Worm (Caenorhabditis elegans) whole organism, mixed stage, embryonic: ENCODE results near the gene K07C11.8.
A peak's percentile ranks its signal among the peaks of the same experiment; 100 is the strongest.

Source experiments
- M03D4.4 ChIP-seq: sonication (generic microtip); optimal IDR thresholded peaks from 2 replicates; lab custom pipeline; 2017; ENCODE audit warnings: mild to moderate bottlenecking, missing genetic modification characterization, missing compliant biosample characterization
- bed-3 ChIP-seq: fragments of 200-800 bp; sonication (Bioruptor generic); optimal IDR thresholded peaks from 3 replicates; lab custom pipeline; 2018; ENCODE audit warnings: mild to moderate bottlenecking, missing genetic modification characterization, moderate library complexity, missing compliant biosample characterization
- blmp-1 ChIP-seq: fragments of 150-350 bp; optimal IDR thresholded peaks from 2 replicates; lab custom pipeline; 2014; ENCODE audit warnings: missing biosample characterization, missing genetic modification characterization
- ceh-39 ChIP-seq: fragments of 150-350 bp; optimal IDR thresholded peaks from 2 replicates; lab custom pipeline; 2014; ENCODE audit warnings: missing biosample characterization, missing genetic modification characterization
- ceh-43 ChIP-seq: fragments of 200-800 bp; sonication (Bioruptor generic); optimal IDR thresholded peaks from 2 replicates; lab custom pipeline; 2018; ENCODE audit warnings: mild to moderate bottlenecking, missing genetic modification characterization, moderate library complexity, missing compliant biosample characterization
- ceh-83 ChIP-seq: fragments of 200-800 bp; sonication (Bioruptor generic); optimal IDR thresholded peaks from 2 replicates; lab custom pipeline; 2018; ENCODE audit warnings: mild to moderate bottlenecking, missing genetic modification characterization, missing compliant biosample characterization
- ces-1 ChIP-seq: fragments of 150-350 bp; optimal IDR thresholded peaks from 2 replicates; lab custom pipeline; 2014; ENCODE audit warnings: missing biosample characterization, missing genetic modification reagents, missing genetic modification characterization
- cnd-1 ChIP-seq: fragments of 200-800 bp; sonication (Bioruptor generic); optimal IDR thresholded peaks from 2 replicates; lab custom pipeline; 2018; ENCODE audit warnings: mild to moderate bottlenecking, missing genetic modification characterization, missing compliant biosample characterization
- drap-1 ChIP-seq: fragments of 200-800 bp; sonication (Bioruptor generic); optimal IDR thresholded peaks from 3 replicates; lab custom pipeline; 2018; ENCODE audit warnings: mild to moderate bottlenecking, missing genetic modification characterization, missing compliant biosample characterization
- elt-1 ChIP-seq: sonication (generic microtip); optimal IDR thresholded peaks from 2 replicates; lab custom pipeline; 2017; ENCODE audit warnings: missing genetic modification characterization, mild to moderate bottlenecking, missing compliant biosample characterization, antibody characterized with exemption, moderate library complexity, borderline replicate concordance; ENCODE audit not compliant: insufficient read depth
- elt-3 ChIP-seq: fragments of 150-350 bp; optimal IDR thresholded peaks from 2 replicates; lab custom pipeline; 2014; ENCODE audit warnings: missing biosample characterization, missing genetic modification characterization
- flh-1 ChIP-seq: fragments of 200-800 bp; sonication (Bioruptor generic); optimal IDR thresholded peaks from 2 replicates; lab custom pipeline; 2018; ENCODE audit warnings: mild to moderate bottlenecking, missing genetic modification characterization, moderate library complexity, missing compliant biosample characterization
- ham-2 ChIP-seq: fragments of 200-800 bp; sonication (Bioruptor generic); optimal IDR thresholded peaks from 2 replicates; lab custom pipeline; 2018; ENCODE audit warnings: mild to moderate bottlenecking, missing genetic modification characterization, missing compliant biosample characterization
- hlh-1 ChIP-seq: fragments of 150-350 bp; optimal IDR thresholded peaks from 2 replicates; lab custom pipeline; 2014; ENCODE audit warnings: missing biosample characterization, missing genetic modification reagents, missing genetic modification characterization
- lin-13 ChIP-seq: fragments of 150-350 bp; optimal IDR thresholded peaks from 2 replicates; lab custom pipeline; 2014; ENCODE audit warnings: missing biosample characterization, missing genetic modification characterization
- lsy-2 ChIP-seq: fragments of 150-350 bp; optimal IDR thresholded peaks from 2 replicates; lab custom pipeline; 2014; ENCODE audit warnings: missing biosample characterization, missing genetic modification characterization
- mls-2 ChIP-seq: sonication (generic microtip); optimal IDR thresholded peaks from 2 replicates; lab custom pipeline; 2016; ENCODE audit warnings: mild to moderate bottlenecking, missing genetic modification characterization, moderate library complexity, missing compliant biosample characterization
- nhr-12 ChIP-seq: fragments of 150-350 bp; optimal IDR thresholded peaks from 2 replicates; lab custom pipeline; 2014; ENCODE audit warnings: missing biosample characterization, missing genetic modification characterization
- nhr-2 ChIP-seq: fragments of 150-350 bp; optimal IDR thresholded peaks from 2 replicates; lab custom pipeline; 2014; ENCODE audit warnings: missing biosample characterization, missing genetic modification characterization
- nhr-237 ChIP-seq: fragments of 150-350 bp; optimal IDR thresholded peaks from 2 replicates; lab custom pipeline; 2014; ENCODE audit warnings: missing biosample characterization, missing genetic modification characterization
- nhr-28 ChIP-seq: fragments of 150-350 bp; optimal IDR thresholded peaks from 2 replicates; lab custom pipeline; 2014; ENCODE audit warnings: missing biosample characterization, missing genetic modification characterization
- nhr-76 ChIP-seq: sonication (generic microtip); optimal IDR thresholded peaks from 2 replicates; lab custom pipeline; 2017; ENCODE audit warnings: missing biosample characterization, missing genetic modification characterization
- pha-4 ChIP-seq: fragments of 150-350 bp; optimal IDR thresholded peaks from 2 replicates; lab custom pipeline; 2018; ENCODE audit warnings: missing biosample characterization, missing genetic modification reagents, missing genetic modification characterization
- sem-2 ChIP-seq: fragments of 200-800 bp; sonication (Bioruptor generic); optimal IDR thresholded peaks from 2 replicates; lab custom pipeline; 2018; ENCODE audit warnings: mild to moderate bottlenecking, missing genetic modification characterization, missing compliant biosample characterization
- sptf-1 ChIP-seq: sonication (generic microtip); optimal IDR thresholded peaks from 2 replicates; lab custom pipeline; 2017; ENCODE audit warnings: mild to moderate bottlenecking, missing genetic modification characterization, moderate library complexity, missing compliant biosample characterization
- tbx-8 ChIP-seq: fragments of 200-800 bp; sonication (Bioruptor generic); optimal IDR thresholded peaks from 2 replicates; lab custom pipeline; 2018; ENCODE audit warnings: mild to moderate bottlenecking, missing genetic modification characterization, moderate library complexity, missing compliant biosample characterization
- unc-120 ChIP-seq: sonication (generic microtip); optimal IDR thresholded peaks from 2 replicates; lab custom pipeline; 2017; ENCODE audit warnings: missing genetic modification characterization, missing compliant biosample characterization; ENCODE audit not compliant: poor library complexity, severe bottlenecking
- unc-39 ChIP-seq: fragments of 150-350 bp; optimal IDR thresholded peaks from 2 replicates; lab custom pipeline; 2014; ENCODE audit warnings: missing biosample characterization, missing genetic modification characterization
- unc-62 ChIP-seq: fragments of 150-350 bp; optimal IDR thresholded peaks from 2 replicates; lab custom pipeline; 2014; ENCODE audit warnings: missing biosample characterization, missing genetic modification reagents, missing genetic modification characterization
- ztf-11 ChIP-seq: fragments of 150-350 bp; optimal IDR thresholded peaks from 2 replicates; lab custom pipeline; 2014; ENCODE audit warnings: missing biosample characterization, missing genetic modification characterization

Gene K07C11.8

ce11 chrV:8183384-8183783, 34.3 kb downstream of the K07C11.8 start, which contains the start of gene srp-8:
Gene srp-8, plus strand, starts transcription at chrV:8183684.
- no peak for TF ChIP-seq nhr-12 (tag; lab: Kevin White, UChicago)
- no peak for TF ChIP-seq ceh-83 (GFP tag; lab: Kevin White, UChicago)
- no peak for TF ChIP-seq elt-3 (tag; lab: Kevin White, UChicago)
- TF ChIP-seq ham-2 (GFP tag; lab: Kevin White, UChicago) = no peak
- TF ChIP-seq cnd-1 (tag; lab: Kevin White, UChicago) = no peak
- TF ChIP-seq ces-1 (GFP tag; lab: Kevin White, UChicago) = no peak
- TF ChIP-seq hlh-1 = no peak
- TF ChIP-seq unc-39 (tag; lab: Kevin White, UChicago) = no peak
- no peak for TF ChIP-seq nhr-76 (tag; lab: Kevin White, UChicago)
- no peak for TF ChIP-seq lin-13 (tag; lab: Kevin White, UChicago)
- no peak for TF ChIP-seq ceh-43 (GFP tag; lab: Kevin White, UChicago)
- no peak for TF ChIP-seq nhr-237 (tag; lab: Kevin White, UChicago)
- no peak for TF ChIP-seq mls-2 (tag; lab: Kevin White, UChicago)
- no peak for TF ChIP-seq nhr-28 (tag; lab: Kevin White, UChicago)
- TF ChIP-seq unc-62 (GFP tag; lab: Kevin White, UChicago) = no peak
- TF ChIP-seq elt-1 (tag; lab: Kevin White, UChicago) = no peak
- TF ChIP-seq sptf-1 = no peak
- TF ChIP-seq drap-1 (GFP tag; lab: Kevin White, UChicago) = no peak
- TF ChIP-seq M03D4.4 (tag; lab: Kevin White, UChicago) = no peak

- TF ChIP-seq ces-1 (GFP tag; lab: Kevin White, UChicago) = peak; percentile 63
- TF ChIP-seq nhr-12 (tag; lab: Kevin White, UChicago) = no peak
- TF ChIP-seq nhr-237 (tag; lab: Kevin White, UChicago) = peak; percentile 22
- TF ChIP-seq ztf-11 (tag; lab: Kevin White, UChicago) = no peak
- TF ChIP-seq, all 35 proteins: peak for 2
These were observed 38.7 kb downstream of the K07C11.8 start, which contains the start of gene srp-7 for ce11 chrV:8178914-8179542. Gene srp-7, plus strand, starts transcription at chrV:8179126.

- TF ChIP-seq flh-1 (GFP tag; lab: Kevin White, UChicago) (no peak), nhr-12 (tag; lab: Kevin White, UChicago) (no peak), nhr-2 (tag; lab: Kevin White, UChicago) (no peak), hlh-1 (no peak), bed-3 (GFP tag; lab: Kevin White, UChicago) (no peak), pha-4 (tag; lab: Kevin White, UChicago) (no peak), cnd-1 (tag; lab: Kevin White, UChicago) (no peak), elt-1 (tag; lab: Kevin White, UChicago) (no peak), unc-120 (tag; lab: Kevin White, UChicago) (no peak), tbx-8 (no peak), ceh-39 (tag; lab: Kevin White, UChicago) (no peak), lsy-2 (tag; lab: Kevin White, UChicago) (no peak), ceh-83 (GFP tag; lab: Kevin White, UChicago) (no peak), unc-39 (tag; lab: Kevin White, UChicago) (no peak), ces-1 (GFP tag; lab: Kevin White, UChicago) (no peak)
These were observed 39.4 kb downstream of the K07C11.8 start for ce11 chrV:8178279-8178678.

- no peak for TF ChIP-seq elt-3 (tag; lab: Kevin White, UChicago)
- no peak for TF ChIP-seq drap-1 (GFP tag; lab: Kevin White, UChicago)
- no peak for TF ChIP-seq blmp-1 (tag; lab: Kevin White, UChicago)
- TF ChIP-seq elt-1 (tag; lab: Kevin White, UChicago) = no peak
- TF ChIP-seq nhr-12 (tag; lab: Kevin White, UChicago) = no peak
- TF ChIP-seq hlh-1 = no peak
- TF ChIP-seq mls-2 (tag; lab: Kevin White, UChicago) = no peak
- TF ChIP-seq cnd-1 (tag; lab: Kevin White, UChicago) = no peak
- TF ChIP-seq tbx-8 = no peak
- no peak for TF ChIP-seq ces-1 (GFP tag; lab: Kevin White, UChicago)
- TF ChIP-seq nhr-2 (tag; lab: Kevin White, UChicago) = no peak
- TF ChIP-seq ztf-11 (tag; lab: Kevin White, UChicago) = no peak
- no peak for TF ChIP-seq unc-39 (tag; lab: Kevin White, UChicago)
- TF ChIP-seq nhr-76 (tag; lab: Kevin White, UChicago) = no peak
- TF ChIP-seq bed-3 (GFP tag; lab: Kevin White, UChicago) = no peak
- no peak for TF ChIP-seq ceh-43 (GFP tag; lab: Kevin White, UChicago)
- no peak for TF ChIP-seq sem-2
- TF ChIP-seq nhr-237 (tag; lab: Kevin White, UChicago) = no peak
These were observed 40.3 kb downstream of the K07C11.8 start, which contains the start of gene F20D6.9 for ce11 chrV:8177349-8177748. Gene F20D6.9, minus strand, starts transcription at chrV:8177449.
